Worm (Caenorhabditis elegans): ENCODE results near the gene ZK1098.6.

ce11 chrIII:9483716-9484115 lies 43.2 kb upstream of the ZK1098.6 start:
- TF ChIP-seq lin-13 (GFP tag; optimal IDR thresholded peaks at IDR 0.05) (no peak), nhr-111 (GFP tag; optimal IDR thresholded peaks at IDR 0.05) (no peak), aly-2 (tag; optimal IDR thresholded peaks at IDR 0.05) (no peak), lin-39 (tag; optimal IDR thresholded peaks at IDR 0.05) (no peak), R02D3.7 (tag; optimal IDR thresholded peaks at IDR 0.05) (no peak), mes-2 (tag; optimal IDR thresholded peaks at IDR 0.05; ENCODE audit: poor library complexity, severe bottlenecking) (peak; percentile 34), dve-1 (tag; optimal IDR thresholded peaks at IDR 0.05; ENCODE audit: insufficient read depth) (no peak)
